Fruit fly (Drosophila melanogaster): ENCODE data around the gene kat-60L1.
A peak's percentile ranks its signal among the peaks of the same experiment; 100 is the strongest.

kat-60L1 gene

dm6 chr3R:5781462-5781861, at the start of gene kat-60L1:
Gene kat-60L1, plus strand, starts transcription at chr3R:5781762.
- TF ChIP-seq Hr78 (GFP tag; optimal IDR thresholded peaks at IDR 0.05) (no peak), foxo (GFP tag; optimal IDR thresholded peaks at IDR 0.05) (no peak), Jra (GFP tag; optimal IDR thresholded peaks at IDR 0.05) (no peak), Myc (optimal IDR thresholded peaks at IDR 0.05) (no peak), jim (GFP tag; optimal IDR thresholded peaks at IDR 0.05) (no peak), HLH106 (tag; optimal IDR thresholded peaks at IDR 0.05) (no peak), tai (GFP tag; optimal IDR thresholded peaks at IDR 0.05) (no peak), Mio (GFP tag; optimal IDR thresholded peaks at IDR 0.05) (no peak)

- TF ChIP-seq foxo (GFP tag; optimal IDR thresholded peaks at IDR 0.05) (no peak), lola (GFP tag; optimal IDR thresholded peaks at IDR 0.05) (no peak), Myc (optimal IDR thresholded peaks at IDR 0.05) (peak; percentile 68), GATAd (GFP tag; optimal IDR thresholded peaks at IDR 0.05) (no peak)
These were observed 48.4 kb upstream of the kat-60L1 start, which contains the start of gene CG1239 for dm6 chr3R:5733181-5733580. Gene CG1239, plus strand, starts transcription at chr3R:5733513.

DNA sequence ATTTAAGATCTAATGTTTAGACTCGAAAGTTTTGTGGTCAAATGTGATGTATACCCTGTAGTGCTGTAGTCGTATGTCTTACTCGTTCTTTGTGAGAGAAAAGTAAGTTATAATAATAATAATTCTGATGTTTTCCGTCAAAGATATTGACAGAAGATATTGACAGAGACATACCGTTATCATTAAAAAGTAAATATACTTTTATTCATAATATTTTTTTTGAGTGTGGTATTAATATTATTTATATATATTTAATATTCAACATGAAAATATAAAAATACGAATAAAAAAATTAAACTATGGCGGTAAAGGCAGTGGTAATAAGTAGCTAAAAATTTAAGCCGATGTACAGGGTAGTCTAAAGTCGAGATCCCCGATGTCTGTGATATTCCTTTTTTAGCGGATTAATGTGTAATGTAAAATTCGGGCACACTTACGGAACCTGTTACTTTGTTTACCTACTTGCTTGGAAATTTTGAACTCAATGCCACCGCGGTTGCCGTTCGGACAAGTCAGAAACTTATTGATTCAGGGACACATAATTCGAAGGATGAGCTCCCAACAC, 45.2 kb upstream of the kat-60L1 start, which contains the start of the genes CG2100 and CG1236:
Gene CG2100, minus strand, starts transcription at position 51 of the 565 bp plus-strand sequence.
Gene CG1236, plus strand, starts transcription at position 444 of the 565 bp plus-strand sequence.
- TF ChIP-seq Abd-B (GFP tag; optimal IDR thresholded peaks at IDR 0.05) (no peak), HLH106 (tag; optimal IDR thresholded peaks at IDR 0.05) (peak; percentile 85), rgr (GFP tag; optimal IDR thresholded peaks at IDR 0.05) (peak; percentile 75), Rel (GFP tag; optimal IDR thresholded peaks at IDR 0.05) (no peak), Rel (tag; optimal IDR thresholded peaks at IDR 0.05) (peak; percentile 20), GATAd (GFP tag; optimal IDR thresholded peaks at IDR 0.05) (no peak), lola (GFP tag; optimal IDR thresholded peaks at IDR 0.05) (no peak), ey (GFP tag; optimal IDR thresholded peaks at IDR 0.05) (peak; percentile 33), dmrt93B (GFP tag; optimal IDR thresholded peaks at IDR 0.05) (peak; percentile 72), tai (GFP tag; optimal IDR thresholded peaks at IDR 0.05) (no peak), usp (GFP tag; optimal IDR thresholded peaks at IDR 0.05) (no peak), foxo (GFP tag; optimal IDR thresholded peaks at IDR 0.05) (peak in 1 of 2 experiments; percentile 86), sv (GFP tag; optimal IDR thresholded peaks at IDR 0.05) (peak; percentile 58), jim (GFP tag; optimal IDR thresholded peaks at IDR 0.05) (no peak), dsf (GFP tag; optimal IDR thresholded peaks at IDR 0.05; ENCODE audit: borderline replicate concordance) (no peak), brk (GFP tag; optimal IDR thresholded peaks at IDR 0.05) (no peak), CG32264 (GFP tag; optimal IDR thresholded peaks at IDR 0.05) (no peak), br (GFP tag; optimal IDR thresholded peaks at IDR 0.05) (peak; percentile 14), Sp1 (GFP tag; optimal IDR thresholded peaks at IDR 0.05) (peak; percentile 86), fru (GFP tag; optimal IDR thresholded peaks at IDR 0.05) (no peak), Dif (GFP tag; optimal IDR thresholded peaks at IDR 0.05; ENCODE audit: partially characterized antibody) (no peak), woc (GFP tag; optimal IDR thresholded peaks at IDR 0.05) (peak; percentile 70), Vsx2 (GFP tag; optimal IDR thresholded peaks at IDR 0.05; ENCODE audit: partially characterized antibody) (no peak), pan (optimal IDR thresholded peaks at IDR 0.05) (no peak), CrebA (GFP tag; optimal IDR thresholded peaks at IDR 0.05; ENCODE audit: borderline replicate concordance) (no peak), Jra (GFP tag; optimal IDR thresholded peaks at IDR 0.05) (peak; percentile 31), CG9705 (GFP tag; optimal IDR thresholded peaks at IDR 0.05) (peak; percentile 45), OdsH (GFP tag; optimal IDR thresholded peaks at IDR 0.05) (peak; percentile 75), h (GFP tag; optimal IDR thresholded peaks at IDR 0.05) (peak; percentile 79), Hr83 (GFP tag; optimal IDR thresholded peaks at IDR 0.05; ENCODE audit: poor library complexity, severe bottlenecking) (peak; percentile 26), Hnf4 (GFP tag; optimal IDR thresholded peaks at IDR 0.05) (no peak), sage (GFP tag; optimal IDR thresholded peaks at IDR 0.05) (no peak), dl (GFP tag; optimal IDR thresholded peaks at IDR 0.05; ENCODE audit: insufficient read depth in 1 of 2, partially characterized antibody in 2 of 2) (no peak), psq (GFP tag; optimal IDR thresholded peaks at IDR 0.05) (peak; percentile 79)
